Fruit fly (Drosophila melanogaster) whole organism, embryonic: Measurements from ENCODE around the gene Hmbs.

Experiments used
- BEAF-32 ChIP-seq: fragments of 200-800 bp; sonication (Bioruptor generic); optimal IDR thresholded peaks from 3 replicates; lab custom pipeline; 2017; ENCODE audit warnings: missing biosample characterization, missing genetic modification characterization, mild to moderate bottlenecking, moderate library complexity, missing genetic modification reagents
- CG12769 ChIP-seq: fragments of 200-800 bp; sonication (Bioruptor generic); optimal IDR thresholded peaks from 2 replicates; lab custom pipeline; 2019; ENCODE audit warnings: missing biosample characterization, mild to moderate bottlenecking, missing genetic modification characterization, moderate library complexity
- CG14860 ChIP-seq: fragments of 200-800 bp; sonication (Bioruptor generic); IDR thresholded peaks from 3 replicates; pipeline ENCODE4 v1.3.6; 2022; ENCODE audit warnings: missing biosample characterization, missing genetic modification characterization; ENCODE audit not compliant: partially characterized antibody
- CG15514 ChIP-seq: fragments of 200-800 bp; sonication (Bioruptor generic); optimal IDR thresholded peaks from 3 replicates; lab custom pipeline; 2017; ENCODE audit warnings: missing biosample characterization, missing genetic modification characterization, mild to moderate bottlenecking, moderate library complexity, missing genetic modification reagents
- CG1602 ChIP-seq: fragments of 200-800 bp; sonication (Bioruptor generic); optimal IDR thresholded peaks from 3 replicates; lab custom pipeline; 2016; ENCODE audit warnings: missing biosample characterization, missing genetic modification characterization
- CG1647 ChIP-seq: fragments of 200-800 bp; sonication (Bioruptor generic); optimal IDR thresholded peaks from 3 replicates; lab custom pipeline; 2016; ENCODE audit warnings: missing biosample characterization, missing genetic modification characterization
- CG30403 ChIP-seq: fragments of 200-800 bp; sonication (Bioruptor generic); optimal IDR thresholded peaks from 3 replicates; lab custom pipeline; 2016; ENCODE audit warnings: missing biosample characterization, missing genetic modification characterization
- CG3726 ChIP-seq: fragments of 200-800 bp; sonication (Bioruptor generic); IDR thresholded peaks from 3 replicates; pipeline ENCODE4, ENCODE4 v1.3.6; 2022; ENCODE audit warnings: missing biosample characterization, missing genetic modification characterization
- CG3995 ChIP-seq: fragments of 200-800 bp; sonication (Bioruptor generic); optimal IDR thresholded peaks from 3 replicates; lab custom pipeline; 2016; ENCODE audit warnings: missing biosample characterization, missing genetic modification characterization
- CG4360 ChIP-seq: fragments of 200-800 bp; sonication (Bioruptor generic); IDR thresholded peaks from 2 replicates; pipeline ENCODE4 v1.3.6; 2022; ENCODE audit warnings: missing biosample characterization, missing genetic modification characterization
- CG4617 ChIP-seq: fragments of 200-800 bp; sonication (Bioruptor generic); optimal IDR thresholded peaks from 3 replicates; lab custom pipeline; 2016; ENCODE audit warnings: missing biosample characterization, missing genetic modification characterization, borderline replicate concordance
- CG6791 ChIP-seq: fragments of 200-800 bp; sonication (Bioruptor generic); IDR thresholded peaks from 3 replicates; pipeline ENCODE4 v1.3.6; 2022; ENCODE audit warnings: missing biosample characterization, missing genetic modification characterization; ENCODE audit not compliant: partially characterized antibody
- CG7556 ChIP-seq: fragments of 200-800 bp; sonication (Bioruptor generic); optimal IDR thresholded peaks from 2 replicates; lab custom pipeline; 2017; ENCODE audit warnings: missing biosample characterization, mild to moderate bottlenecking, missing genetic modification characterization
- CG7745 ChIP-seq: fragments of 200-800 bp; sonication (Bioruptor generic); optimal IDR thresholded peaks from 2 replicates; lab custom pipeline; 2018; ENCODE audit warnings: missing biosample characterization, mild to moderate bottlenecking, missing genetic modification characterization, moderate library complexity
- CG7963 ChIP-seq: fragments of 200-800 bp; sonication (Bioruptor generic); IDR thresholded peaks from 3 replicates; pipeline ENCODE4 v1.3.6; 2022; ENCODE audit warnings: missing biosample characterization, missing genetic modification characterization; ENCODE audit not compliant: partially characterized antibody
- CoRest ChIP-seq: fragments of 200-800 bp; sonication (Bioruptor generic); optimal IDR thresholded peaks from 3 replicates; lab custom pipeline; 2018; ENCODE audit warnings: missing biosample characterization, mild to moderate bottlenecking, missing genetic modification characterization, moderate library complexity
- Dll ChIP-seq: fragments of 200-800 bp; sonication (Bioruptor generic); IDR thresholded peaks from 4 replicates; pipeline ENCODE4 v1.3.6; 2022; ENCODE audit warnings: missing biosample characterization, missing genetic modification characterization; ENCODE audit not compliant: partially characterized antibody
- Doc3 ChIP-seq: fragments of 200-800 bp; sonication (Bioruptor generic); IDR thresholded peaks from 3 replicates; pipeline ENCODE4 v1.3.6; 2022; ENCODE audit warnings: missing biosample characterization, missing genetic modification characterization; ENCODE audit not compliant: partially characterized antibody
- Dp ChIP-seq: fragments of 200-800 bp; sonication (Bioruptor generic); optimal IDR thresholded peaks from 2 replicates; lab custom pipeline; 2018; ENCODE audit warnings: missing biosample characterization, mild to moderate bottlenecking, missing genetic modification characterization, moderate library complexity
- E2f2 ChIP-seq: fragments of 200-800 bp; sonication (Bioruptor generic); IDR thresholded peaks from 2 replicates; pipeline ENCODE4 v1.3.6; 2022; ENCODE audit warnings: missing biosample characterization, missing genetic modification characterization
- Ets97D ChIP-seq: fragments of 200-800 bp; sonication (Bioruptor generic); optimal IDR thresholded peaks from 3 replicates; lab custom pipeline; 2016; ENCODE audit warnings: missing biosample characterization, missing genetic modification characterization
- Fer1 ChIP-seq: fragments of 200-800 bp; sonication (Bioruptor generic); optimal IDR thresholded peaks from 2 replicates; lab custom pipeline; 2017; ENCODE audit warnings: missing biosample characterization, mild to moderate bottlenecking, missing genetic modification characterization
- Fer3 ChIP-seq: fragments of 200-800 bp; sonication (Bioruptor generic); optimal IDR thresholded peaks from 2 replicates; lab custom pipeline; 2018; ENCODE audit warnings: missing biosample characterization, mild to moderate bottlenecking, missing genetic modification characterization, moderate library complexity
- Gsc ChIP-seq: fragments of 200-800 bp; sonication (Bioruptor generic); IDR thresholded peaks from 2 replicates; pipeline ENCODE4 v1.3.6; 2022; ENCODE audit warnings: missing biosample characterization, missing genetic modification characterization
- HmgZ ChIP-seq: fragments of 200-800 bp; sonication (Bioruptor generic); optimal IDR thresholded peaks from 2 replicates; lab custom pipeline; 2018; ENCODE audit warnings: missing biosample characterization, mild to moderate bottlenecking, missing genetic modification characterization
- Pdp1 ChIP-seq, 2 experiments: fragments of 200-800 bp; sonication (Bioruptor generic); optimal IDR thresholded peaks; 3 replicates each; lab custom pipeline; 2016; ENCODE audit warnings: missing biosample characterization in 2 of 2, missing genetic modification characterization in 2 of 2, mild to moderate bottlenecking in 1 of 2, moderate library complexity in 1 of 2
- Scr ChIP-seq: fragments of 200-800 bp; sonication (Bioruptor generic); IDR thresholded peaks from 2 replicates; pipeline ENCODE4 v1.3.6; 2022; ENCODE audit warnings: missing biosample characterization, missing genetic modification characterization; ENCODE audit not compliant: partially characterized antibody
- Side ChIP-seq: fragments of 200-800 bp; sonication (Bioruptor generic); optimal IDR thresholded peaks from 2 replicates; lab custom pipeline; 2016; ENCODE audit warnings: missing biosample characterization, missing genetic modification characterization
- Sry-δ ChIP-seq: fragments of 200-800 bp; sonication (Bioruptor generic); optimal IDR thresholded peaks from 2 replicates; lab custom pipeline; 2016; ENCODE audit warnings: missing biosample characterization, missing genetic modification characterization
- Taf1 ChIP-seq: fragments of 200-800 bp; sonication (Bioruptor generic); IDR thresholded peaks from 2 replicates; pipeline ENCODE4 v1.3.6; 2022; ENCODE audit warnings: missing biosample characterization, missing genetic modification characterization
- Xrp1 ChIP-seq: fragments of 200-800 bp; sonication (Bioruptor generic); IDR thresholded peaks from 2 replicates; pipeline ENCODE4 v1.3.6; 2022; ENCODE audit warnings: missing biosample characterization, missing genetic modification characterization
- crp ChIP-seq, 2 experiments: fragments of 200-800 bp; sonication (Bioruptor generic); optimal IDR thresholded peaks; 2 replicates in 1 of 2; 3 replicates in 1 of 2; lab custom pipeline; 2017; ENCODE audit warnings: missing biosample characterization in 2 of 2, missing genetic modification characterization in 2 of 2, mild to moderate bottlenecking in 1 of 2, moderate library complexity in 1 of 2
- ftz-f1 ChIP-seq: fragments of 200-800 bp; sonication (Bioruptor generic); optimal IDR thresholded peaks from 2 replicates; lab custom pipeline; 2016; ENCODE audit warnings: missing biosample characterization, missing genetic modification characterization
- gce ChIP-seq: fragments of 200-800 bp; sonication (Bioruptor generic); IDR thresholded peaks from 3 replicates; pipeline ENCODE4 v1.3.6; 2022; ENCODE audit warnings: missing biosample characterization, missing genetic modification characterization
- gsb ChIP-seq: fragments of 200-800 bp; sonication (Bioruptor generic); IDR thresholded peaks from 2 replicates; pipeline ENCODE4 v1.3.6; 2022; ENCODE audit warnings: missing biosample characterization, missing genetic modification characterization
- hbn ChIP-seq: fragments of 200-800 bp; sonication (Bioruptor generic); IDR thresholded peaks from 2 replicates; pipeline ENCODE4 v1.3.6; 2022; ENCODE audit warnings: missing biosample characterization, missing genetic modification characterization; ENCODE audit not compliant: partially characterized antibody
- nmo ChIP-seq: fragments of 200-800 bp; sonication (Bioruptor generic); optimal IDR thresholded peaks from 2 replicates; lab custom pipeline; 2018; ENCODE audit warnings: missing biosample characterization, mild to moderate bottlenecking, missing genetic modification characterization, moderate library complexity
- nom ChIP-seq: fragments of 200-800 bp; sonication (Bioruptor generic); optimal IDR thresholded peaks from 2 replicates; lab custom pipeline; 2017; ENCODE audit warnings: missing biosample characterization, missing genetic modification characterization, mild to moderate bottlenecking, moderate library complexity, missing genetic modification reagents
- onecut ChIP-seq: fragments of 200-800 bp; sonication (Bioruptor generic); IDR thresholded peaks from 2 replicates; pipeline ENCODE4 v1.3.6; 2022; ENCODE audit warnings: missing biosample characterization, missing genetic modification characterization
- pfk ChIP-seq: fragments of 200-800 bp; sonication (Bioruptor generic); optimal IDR thresholded peaks from 2 replicates; lab custom pipeline; 2018; ENCODE audit warnings: missing biosample characterization, mild to moderate bottlenecking, missing genetic modification characterization, moderate library complexity
- phol ChIP-seq: fragments of 200-800 bp; sonication (Bioruptor generic); optimal IDR thresholded peaks from 3 replicates; lab custom pipeline; 2018; ENCODE audit warnings: missing biosample characterization, mild to moderate bottlenecking, missing genetic modification characterization, moderate library complexity
- ranshi ChIP-seq: fragments of 200-800 bp; sonication (Bioruptor generic); IDR thresholded peaks from 2 replicates; pipeline ENCODE4 v1.3.6; 2022; ENCODE audit warnings: missing biosample characterization, missing genetic modification characterization
- row ChIP-seq: fragments of 200-800 bp; sonication (Bioruptor generic); IDR thresholded peaks from 3 replicates; pipeline ENCODE4 v1.3.6; 2022; ENCODE audit warnings: missing biosample characterization, missing genetic modification characterization
- sima ChIP-seq: fragments of 200-800 bp; sonication (Bioruptor generic); optimal IDR thresholded peaks from 2 replicates; lab custom pipeline; 2016; ENCODE audit warnings: missing biosample characterization, missing genetic modification characterization
- sna ChIP-seq: fragments of 200-800 bp; sonication (Bioruptor generic); IDR thresholded peaks from 2 replicates; pipeline ENCODE4 v1.3.6; 2022; ENCODE audit warnings: missing biosample characterization, missing genetic modification characterization; ENCODE audit not compliant: partially characterized antibody
- so ChIP-seq: fragments of 200-800 bp; sonication (Bioruptor generic); IDR thresholded peaks from 3 replicates; pipeline ENCODE4 v1.3.6; 2022; ENCODE audit warnings: missing biosample characterization, missing genetic modification characterization
- stwl ChIP-seq: fragments of 200-800 bp; sonication (Bioruptor generic); optimal IDR thresholded peaks from 3 replicates; lab custom pipeline; 2018; ENCODE audit warnings: missing biosample characterization, mild to moderate bottlenecking, missing genetic modification characterization, moderate library complexity
- trem ChIP-seq: fragments of 200-800 bp; optimal IDR thresholded peaks from 3 replicates; lab custom pipeline; 2019; ENCODE audit warnings: missing biosample characterization, mild to moderate bottlenecking, missing genetic modification characterization, moderate library complexity
- zfh1 ChIP-seq: fragments of 200-800 bp; sonication (Bioruptor generic); IDR thresholded peaks from 3 replicates; pipeline ENCODE4 v1.3.6; 2022; ENCODE audit warnings: missing biosample characterization, missing genetic modification characterization

Gene Hmbs

dm6 chr3L:1318241-1318640 is 16.4 kb upstream of the Hmbs start, which contains the start of gene Myo61F (continued):
- TF ChIP-seq stwl = peak; percentile 9
- peak in 1 of 2 experiments; percentile 89 for TF ChIP-seq crp (GFP tag; optimal IDR thresholded peaks at IDR 0.05; lab: Kevin White, UChicago)
- peak; percentile 63 for TF ChIP-seq CG15514
- TF ChIP-seq CG14860 (GFP tag; lab: Robert Waterston, UW) = peak; percentile 46; the same call in 1 of the 3 replicates
- TF ChIP-seq E2f2 = peak; percentile 89
- TF ChIP-seq nom (GFP tag; lab: Kevin White, UChicago) = peak; percentile 34
- no peak for TF ChIP-seq CG12769 (tag; lab: Kevin White, UChicago)
- peak; percentile 21 for TF ChIP-seq BEAF-32 (GFP tag; lab: Kevin White, UChicago)
- no peak for TF ChIP-seq CG1647 (GFP tag; lab: Kevin White, UChicago)
- TF ChIP-seq row = peak; percentile 16; the same call in 1 of the 3 replicates
- TF ChIP-seq sna = peak; percentile 42; the same call in 1 of the 2 replicates
- no peak for TF ChIP-seq ranshi (GFP tag; lab: Robert Waterston, UW)
- peak; percentile 46 for TF ChIP-seq onecut (GFP tag; lab: Robert Waterston, UW)
- TF ChIP-seq CG4617 (GFP tag; lab: Kevin White, UChicago) = no peak
- no peak for TF ChIP-seq CG30403
- TF ChIP-seq nmo (GFP tag; lab: Kevin White, UChicago) = no peak
- TF ChIP-seq CG7963 = 0 out of 3 replicates have a peak, but pooled peaks have one; percentile 61
- peak; percentile 87 for TF ChIP-seq CG3995 (GFP tag; lab: Kevin White, UChicago)
- peak; percentile 12 for TF ChIP-seq Ets97D (GFP tag; lab: Kevin White, UChicago)
- TF ChIP-seq gsb (GFP tag; lab: Robert Waterston, UW) = no peak
- 0 out of 3 replicates have a peak, but pooled peaks have one; percentile 23 for TF ChIP-seq gce (GFP tag; lab: Robert Waterston, UW)
- peak; percentile 15 for TF ChIP-seq Fer1 (GFP tag; lab: Kevin White, UChicago)
- peak; percentile 66 for TF ChIP-seq CG6791 (GFP tag; lab: Robert Waterston, UW)
- TF ChIP-seq Sry-δ (GFP tag; lab: Kevin White, UChicago) = peak; percentile 12
- TF ChIP-seq HmgZ (tag; lab: Kevin White, UChicago) = peak; percentile 27
- no peak for TF ChIP-seq sima (GFP tag; lab: Kevin White, UChicago)
- 0 out of 3 replicates have a peak, but pooled peaks have one; percentile 12 for TF ChIP-seq Doc3
- TF ChIP-seq Pdp1 (GFP tag; optimal IDR thresholded peaks at IDR 0.05; lab: Kevin White, UChicago) = peak in 1 of 2 experiments; percentile 94
- peak; percentile 98 for TF ChIP-seq trem
- TF ChIP-seq Xrp1 = no peak
- peak; percentile 86 for TF ChIP-seq Dp (GFP tag; lab: Kevin White, UChicago)
- peak; percentile 54 for TF ChIP-seq Scr (GFP tag; lab: Robert Waterston, UW)
- TF ChIP-seq pfk (GFP tag; lab: Kevin White, UChicago) = no peak
- peak; percentile 54; the same call in 3 of the 4 replicates for TF ChIP-seq Dll (GFP tag; lab: Robert Waterston, UW)
- peak; percentile 48 for TF ChIP-seq hbn

- peak; percentile 42; the same call in 1 of the 2 replicates for TF ChIP-seq Gsc
- peak; percentile 87 for TF ChIP-seq so (GFP tag; lab: Robert Waterston, UW)
- peak; percentile 66 for TF ChIP-seq CG7556 (GFP tag; lab: Kevin White, UChicago)
- no peak for TF ChIP-seq sima (GFP tag; lab: Kevin White, UChicago)
- peak; percentile 68 for TF ChIP-seq Side (GFP tag; lab: Kevin White, UChicago)
- peak; percentile 51 for TF ChIP-seq CG4360 (GFP tag; lab: Robert Waterston, UW)
- TF ChIP-seq ftz-f1 = no peak
- peak; percentile 90 for TF ChIP-seq zfh1 (GFP tag; lab: Robert Waterston, UW)
- no peak for TF ChIP-seq CG7745 (tag; lab: Kevin White, UChicago)
- TF ChIP-seq CG1602 = peak; percentile 60
- TF ChIP-seq Fer3 = peak; percentile 64
- no peak for TF ChIP-seq Taf1
- peak; percentile 30; the same call in 2 of the 3 replicates for TF ChIP-seq CG3726
- peak; percentile 65 for TF ChIP-seq CoRest (tag; lab: Kevin White, UChicago)
- peak; percentile 86 for TF ChIP-seq phol (tag; lab: Kevin White, UChicago)
These were observed 15.5 kb upstream of the Hmbs start for dm6 chr3L:1319097-1319725.
